Fruit fly (Drosophila melanogaster) whole organism, embryonic: ENCODE data around the gene CG34353.
A peak's percentile ranks its signal among the peaks of the same experiment; 100 is the strongest.

Source experiments
- Atf6 ChIP-seq: fragments of 200-800 bp; sonication (Bioruptor generic); IDR thresholded peaks from 2 replicates; pipeline ENCODE4 v1.3.6; 2022; ENCODE audit warnings: missing biosample characterization, missing genetic modification characterization
- Bgb ChIP-seq: fragments of 200-800 bp; sonication (Bioruptor generic); IDR thresholded peaks from 2 replicates; pipeline ENCODE4 v1.3.6; 2022; ENCODE audit warnings: missing biosample characterization, missing genetic modification characterization; ENCODE audit not compliant: partially characterized antibody
- CG11093 ChIP-seq: fragments of 200-800 bp; sonication (Bioruptor generic); IDR thresholded peaks from 3 replicates; pipeline ENCODE4 v1.3.6; 2022; ENCODE audit warnings: missing biosample characterization, missing genetic modification characterization
- CG11456 ChIP-seq: fragments of 200-800 bp; sonication (Bioruptor generic); IDR thresholded peaks from 3 replicates; pipeline ENCODE4 v1.3.6; 2022; ENCODE audit warnings: missing biosample characterization, missing genetic modification characterization
- CG11504 ChIP-seq: fragments of 200-800 bp; sonication (Bioruptor generic); optimal IDR thresholded peaks from 3 replicates; lab custom pipeline; 2019; ENCODE audit warnings: missing biosample characterization, mild to moderate bottlenecking, missing genetic modification characterization, moderate library complexity
- CG12104 ChIP-seq: fragments of 200-800 bp; sonication (Bioruptor generic); optimal IDR thresholded peaks from 3 replicates; lab custom pipeline; 2016; ENCODE audit warnings: missing biosample characterization, missing genetic modification characterization
- CG12299 ChIP-seq: fragments of 200-800 bp; sonication (Bioruptor generic); optimal IDR thresholded peaks from 2 replicates; lab custom pipeline; 2018; ENCODE audit warnings: missing biosample characterization, mild to moderate bottlenecking, missing genetic modification characterization
- CG13894 ChIP-seq: fragments of 200-800 bp; sonication (Bioruptor generic); optimal IDR thresholded peaks from 3 replicates; lab custom pipeline; 2018; ENCODE audit warnings: missing biosample characterization, mild to moderate bottlenecking, missing genetic modification characterization, moderate library complexity
- CG14860 ChIP-seq: fragments of 200-800 bp; sonication (Bioruptor generic); IDR thresholded peaks from 3 replicates; pipeline ENCODE4 v1.3.6; 2022; ENCODE audit warnings: missing biosample characterization, missing genetic modification characterization; ENCODE audit not compliant: partially characterized antibody
- CG14965 ChIP-seq: fragments of 200-800 bp; sonication (Bioruptor generic); optimal IDR thresholded peaks from 2 replicates; lab custom pipeline; 2016; ENCODE audit warnings: missing biosample characterization, missing genetic modification characterization, borderline replicate concordance
- CG31441 ChIP-seq: fragments of 200-800 bp; sonication (Bioruptor generic); IDR thresholded peaks from 2 replicates; pipeline ENCODE4 v1.3.6; 2022; ENCODE audit warnings: missing biosample characterization, missing genetic modification characterization
- CG5180 ChIP-seq: fragments of 200-800 bp; sonication (Bioruptor generic); optimal IDR thresholded peaks from 3 replicates; lab custom pipeline; 2017; ENCODE audit warnings: missing biosample characterization, missing genetic modification characterization, mild to moderate bottlenecking, moderate library complexity, missing genetic modification reagents
- CG7963 ChIP-seq: fragments of 200-800 bp; sonication (Bioruptor generic); IDR thresholded peaks from 3 replicates; pipeline ENCODE4 v1.3.6; 2022; ENCODE audit warnings: missing biosample characterization, missing genetic modification characterization; ENCODE audit not compliant: partially characterized antibody
- CG9609 ChIP-seq: fragments of 200-800 bp; sonication (Bioruptor generic); optimal IDR thresholded peaks from 3 replicates; lab custom pipeline; 2016; ENCODE audit warnings: missing biosample characterization, missing genetic modification characterization
- CG9727 ChIP-seq: fragments of 200-800 bp; sonication (Bioruptor generic); optimal IDR thresholded peaks from 3 replicates; lab custom pipeline; 2017; ENCODE audit warnings: missing biosample characterization, mild to moderate bottlenecking, missing genetic modification characterization
- CTCF ChIP-seq: fragments of 200-800 bp; sonication (Bioruptor generic); optimal IDR thresholded peaks from 2 replicates; lab custom pipeline; 2017; ENCODE audit warnings: missing biosample characterization, mild to moderate bottlenecking, missing genetic modification characterization, moderate library complexity
- D19B ChIP-seq: fragments of 200-800 bp; sonication (Bioruptor generic); optimal IDR thresholded peaks from 2 replicates; lab custom pipeline; 2017; ENCODE audit warnings: missing biosample characterization, mild to moderate bottlenecking, missing genetic modification characterization
- Dll ChIP-seq: fragments of 200-800 bp; sonication (Bioruptor generic); IDR thresholded peaks from 4 replicates; pipeline ENCODE4 v1.3.6; 2022; ENCODE audit warnings: missing biosample characterization, missing genetic modification characterization; ENCODE audit not compliant: partially characterized antibody
- Fer1 ChIP-seq: fragments of 200-800 bp; sonication (Bioruptor generic); optimal IDR thresholded peaks from 2 replicates; lab custom pipeline; 2017; ENCODE audit warnings: missing biosample characterization, mild to moderate bottlenecking, missing genetic modification characterization
- Hand ChIP-seq: fragments of 200-800 bp; sonication (Bioruptor generic); optimal IDR thresholded peaks from 2 replicates; lab custom pipeline; 2017; ENCODE audit warnings: mild to moderate bottlenecking, missing biosample characterization, missing genetic modification reagents, missing genetic modification characterization
- Hmx ChIP-seq: fragments of 200-800 bp; sonication (Bioruptor generic); optimal IDR thresholded peaks from 2 replicates; lab custom pipeline; 2016; ENCODE audit warnings: missing biosample characterization, missing genetic modification characterization
- Hr51 ChIP-seq, 2 experiments: fragments of 200-800 bp; sonication (Bioruptor generic); optimal IDR thresholded peaks; 2 replicates in 1 of 2; 3 replicates in 1 of 2; lab custom pipeline; 2016 to 2018; ENCODE audit warnings: missing biosample characterization in 2 of 2, missing genetic modification characterization in 2 of 2, mild to moderate bottlenecking in 1 of 2, moderate library complexity in 1 of 2
- Hr78 ChIP-seq, 2 experiments: fragments of 200-800 bp in 1 of 2; fragments of >200 bp in 1 of 2; sonication (Bioruptor generic) in 1 of 2; optimal IDR thresholded peaks; 2 replicates each; lab custom pipeline; 2017 to 2019; ENCODE audit warnings: missing biosample characterization in 2 of 2, missing genetic modification characterization in 2 of 2, mild to moderate bottlenecking in 1 of 2, moderate library complexity in 1 of 2
- Hsf ChIP-seq: fragments of 200-800 bp; sonication (Bioruptor generic); optimal IDR thresholded peaks from 3 replicates; lab custom pipeline; 2016; ENCODE audit warnings: missing biosample characterization, missing genetic modification characterization
- MBD-R2 ChIP-seq: fragments of 200-800 bp; sonication (Bioruptor generic); IDR thresholded peaks from 2 replicates; pipeline ENCODE4 v1.3.6; 2022; ENCODE audit warnings: missing biosample characterization, missing genetic modification characterization
- Sox102F ChIP-seq: fragments of 200-800 bp; sonication (Bioruptor generic); optimal IDR thresholded peaks from 2 replicates; lab custom pipeline; 2018; ENCODE audit warnings: missing biosample characterization, mild to moderate bottlenecking, missing genetic modification characterization, moderate library complexity
- ara ChIP-seq: fragments of 200-800 bp; sonication (Bioruptor generic); IDR thresholded peaks from 2 replicates; pipeline ENCODE4 v1.3.6; 2022; ENCODE audit warnings: missing biosample characterization, missing genetic modification characterization
- chinmo ChIP-seq: fragments of 200-800 bp; sonication (Bioruptor generic); IDR thresholded peaks from 4 replicates; pipeline ENCODE4 v1.3.6; 2022; ENCODE audit warnings: missing biosample characterization, missing genetic modification characterization; ENCODE audit not compliant: partially characterized antibody
- cwo ChIP-seq: fragments of 200-800 bp; sonication (Bioruptor generic); optimal IDR thresholded peaks from 3 replicates; lab custom pipeline; 2017; ENCODE audit warnings: missing biosample characterization, missing genetic modification characterization, mild to moderate bottlenecking, moderate library complexity, missing genetic modification reagents
- dpn ChIP-seq, 2 experiments: fragments of 200-800 bp; sonication (Bioruptor generic); optimal IDR thresholded peaks; 3 replicates each; lab custom pipeline; 2016; ENCODE audit warnings: missing biosample characterization in 2 of 2, missing genetic modification characterization in 2 of 2
- fd102C ChIP-seq: fragments of 200-800 bp; sonication (Bioruptor generic); optimal IDR thresholded peaks from 2 replicates; lab custom pipeline; 2018; ENCODE audit warnings: missing biosample characterization, mild to moderate bottlenecking, missing genetic modification characterization, moderate library complexity
- grn ChIP-seq: fragments of 200-800 bp; sonication (Bioruptor generic); optimal IDR thresholded peaks from 3 replicates; lab custom pipeline; 2017; ENCODE audit warnings: missing biosample characterization, missing genetic modification characterization
- gro ChIP-seq: fragments of 200-800 bp; sonication (Bioruptor generic); optimal IDR thresholded peaks from 2 replicates; lab custom pipeline; 2016; ENCODE audit warnings: missing biosample characterization, missing genetic modification characterization
- jumu ChIP-seq: fragments of 200-800 bp; sonication (Bioruptor generic); optimal IDR thresholded peaks from 3 replicates; lab custom pipeline; 2016; ENCODE audit warnings: missing biosample characterization, missing genetic modification characterization
- lbe ChIP-seq: fragments of 200-800 bp; sonication (Bioruptor generic); optimal IDR thresholded peaks from 2 replicates; lab custom pipeline; 2016; ENCODE audit warnings: missing biosample characterization, mild to moderate bottlenecking, missing genetic modification characterization
- nmo ChIP-seq: fragments of 200-800 bp; sonication (Bioruptor generic); optimal IDR thresholded peaks from 2 replicates; lab custom pipeline; 2018; ENCODE audit warnings: missing biosample characterization, mild to moderate bottlenecking, missing genetic modification characterization, moderate library complexity
- pzg ChIP-seq: fragments of 200-800 bp; sonication (Bioruptor generic); optimal IDR thresholded peaks from 3 replicates; lab custom pipeline; 2018; ENCODE audit warnings: missing biosample characterization, mild to moderate bottlenecking, missing genetic modification characterization, moderate library complexity
- ranshi ChIP-seq: fragments of 200-800 bp; sonication (Bioruptor generic); IDR thresholded peaks from 2 replicates; pipeline ENCODE4 v1.3.6; 2022; ENCODE audit warnings: missing biosample characterization, missing genetic modification characterization
- run ChIP-seq: fragments of 200-800 bp; sonication (Bioruptor generic); optimal IDR thresholded peaks from 3 replicates; lab custom pipeline; 2018; ENCODE audit warnings: missing biosample characterization, mild to moderate bottlenecking, missing genetic modification characterization
- sd ChIP-seq: fragments of 200-800 bp; sonication (Bioruptor generic); optimal IDR thresholded peaks from 3 replicates; lab custom pipeline; 2018; ENCODE audit warnings: missing biosample characterization, mild to moderate bottlenecking, missing genetic modification characterization, moderate library complexity
- vvl ChIP-seq: fragments of 200-800 bp; sonication (Bioruptor generic); IDR thresholded peaks from 2 replicates; pipeline ENCODE4 v1.3.6; 2022; ENCODE audit warnings: missing biosample characterization, missing genetic modification characterization
- zf30C ChIP-seq: fragments of 200-800 bp; sonication (Bioruptor generic); optimal IDR thresholded peaks from 3 replicates; lab custom pipeline; 2018; ENCODE audit warnings: missing biosample characterization, mild to moderate bottlenecking, missing genetic modification characterization

Gene CG34353

DNA sequence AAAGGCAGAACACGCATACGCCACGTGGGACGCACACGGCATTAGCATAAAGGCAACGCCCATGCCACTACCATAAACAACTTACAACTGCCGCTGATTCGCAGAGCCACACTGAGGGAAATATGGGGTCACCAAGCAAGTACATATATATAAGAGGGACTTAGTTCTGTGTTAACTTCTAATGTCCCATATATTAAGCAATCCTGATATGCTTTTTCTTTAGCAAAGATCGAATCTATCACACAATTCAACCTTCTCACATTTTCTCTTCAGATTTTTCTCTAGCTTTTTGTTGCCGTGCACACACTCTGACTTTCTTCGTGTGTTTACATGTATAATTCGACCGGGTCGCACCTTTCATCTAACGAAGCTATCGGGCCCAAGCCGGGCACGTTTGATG lies 92.4 kb downstream of the CG34353 start (continued):
- TF ChIP-seq Hr51 (GFP tag; optimal IDR thresholded peaks at IDR 0.05; lab: Kevin White, UChicago) (peak in 1 of 2 experiments; percentile 12), CG31441 (GFP tag; lab: Robert Waterston, UW) (no peak), CG11456 (GFP tag; lab: Robert Waterston, UW) (no peak), D19B (GFP tag; lab: Kevin White, UChicago) (no peak), CG11093 (GFP tag; lab: Robert Waterston, UW) (no peak), CG12299 (no peak), MBD-R2 (GFP tag; lab: Robert Waterston, UW) (no peak), dpn (GFP tag; optimal IDR thresholded peaks at IDR 0.05; lab: Kevin White, UChicago) (no peak), cwo (peak; percentile 20), CG7963 (GFP tag; lab: Robert Waterston, UW) (no peak), Hand (GFP tag; lab: Kevin White, UChicago) (no peak), CG12104 (GFP tag; lab: Kevin White, UChicago) (no peak), Fer1 (peak; percentile 60), zf30C (GFP tag; lab: Kevin White, UChicago) (no peak), Atf6 (GFP tag; lab: Robert Waterston, UW) (no peak), ranshi (no peak), CG14965 (GFP tag; lab: Kevin White, UChicago) (no peak), Bgb (GFP tag; lab: Robert Waterston, UW) (no peak), pzg (GFP tag; lab: Kevin White, UChicago) (no peak), CTCF (GFP tag; lab: Kevin White, UChicago) (no peak), Dll (GFP tag; lab: Robert Waterston, UW) (no peak), Hr78 (GFP tag; optimal IDR thresholded peaks at IDR 0.05; lab: Kevin White, UChicago) (no peak), CG9609 (GFP tag; lab: Kevin White, UChicago) (no peak), jumu (GFP tag; lab: Kevin White, UChicago) (no peak)

DNA sequence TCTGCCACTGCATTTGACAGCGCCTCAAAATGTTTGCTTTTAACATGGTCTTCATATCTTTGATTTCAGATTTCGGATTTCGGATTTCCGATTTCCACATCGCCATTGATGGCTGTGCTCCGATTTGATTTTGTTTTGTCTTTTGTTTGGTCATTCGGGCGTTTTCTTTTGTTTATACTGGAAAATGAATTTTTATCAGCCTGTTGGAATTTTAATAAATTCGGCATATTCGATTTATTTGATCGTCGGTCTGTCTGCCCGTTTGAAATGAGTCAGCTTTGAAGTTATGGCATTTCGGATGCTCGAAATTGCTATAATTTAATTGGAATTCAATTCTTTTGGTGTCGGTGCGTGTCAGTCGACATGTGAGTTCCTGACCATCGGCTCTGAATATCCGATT lies 165.0 kb downstream of the CG34353 start:
- TF ChIP-seq CG5180 (GFP tag; lab: Kevin White, UChicago), result no peak
- no peak for TF ChIP-seq fd102C (GFP tag; lab: Kevin White, UChicago)
- TF ChIP-seq vvl, result peak; percentile 28; the same call in 1 of the 2 replicates
- no peak for TF ChIP-seq lbe (GFP tag; lab: Kevin White, UChicago)
- no peak for TF ChIP-seq Hsf (GFP tag; lab: Kevin White, UChicago)
- no peak for TF ChIP-seq Hmx
- TF ChIP-seq CG14860 (GFP tag; lab: Robert Waterston, UW), result no peak
- TF ChIP-seq gro (GFP tag; lab: Kevin White, UChicago), result no peak
- no peak for TF ChIP-seq CG9727
- TF ChIP-seq CG11504, result no peak
- TF ChIP-seq nmo, result no peak
- peak; percentile 90 for TF ChIP-seq sd
- no peak for TF ChIP-seq run (tag; lab: Kevin White, UChicago)

DNA sequence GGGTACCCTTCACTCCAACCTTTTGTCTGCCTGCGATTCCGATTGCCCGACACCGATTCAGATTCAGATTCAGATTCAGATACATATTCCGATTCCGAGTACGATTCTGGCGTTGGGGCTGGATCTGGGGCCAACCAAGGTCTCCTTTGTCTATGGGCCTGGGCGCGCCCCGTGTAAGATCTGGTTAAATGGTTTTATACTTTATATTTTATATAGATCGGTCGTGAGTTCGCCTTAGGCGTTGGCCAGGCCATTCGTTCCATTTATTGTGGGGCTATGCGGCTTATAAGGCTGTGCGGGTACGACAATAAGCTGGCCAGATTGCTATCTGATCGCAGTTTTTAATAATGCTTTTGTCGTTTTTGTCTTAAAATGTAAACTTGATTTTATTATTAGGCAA lies 165.6 kb downstream of the CG34353 start:
- no peak for TF ChIP-seq Sox102F (GFP tag; lab: Kevin White, UChicago)
- 0 out of 4 replicates have a peak, but pooled peaks have one; percentile 44 for TF ChIP-seq chinmo
- TF ChIP-seq ara, result no peak
- peak; percentile 97 for TF ChIP-seq CG13894 (tag; lab: Kevin White, UChicago)
- peak; percentile 15 for TF ChIP-seq grn
- TF ChIP-seq, all 482 proteins: peak for 3
